Worm (Caenorhabditis elegans): ENCODE data around the gene C05B5.5.

ce11 chrIII:9963447-9963846 is 37.7 kb upstream of the C05B5.5 start:
- TF ChIP-seq F57A8.1 (GFP tag; optimal IDR thresholded peaks at IDR 0.05): no peak
- no peak for TF ChIP-seq ceh-79 (tag; optimal IDR thresholded peaks at IDR 0.05)
- TF ChIP-seq cebp-2 (GFP tag; IDR thresholded peaks at IDR 0.05): no peak
- TF ChIP-seq unc-62 (GFP tag; optimal IDR thresholded peaks at IDR 0.05): no peak
- TF ChIP-seq unc-130 (GFP tag; optimal IDR thresholded peaks at IDR 0.05): no peak
- no peak for TF ChIP-seq repo-1 (tag; optimal IDR thresholded peaks at IDR 0.05)
- no peak for TF ChIP-seq B0261.1 (tag; optimal IDR thresholded peaks at IDR 0.05)
- no peak for TF ChIP-seq hlh-12 (tag; optimal IDR thresholded peaks at IDR 0.05)
- TF ChIP-seq ztf-25 (GFP tag; IDR thresholded peaks at IDR 0.05): no peak
- no peak for TF ChIP-seq snpc-3.4 (tag; optimal IDR thresholded peaks at IDR 0.05)
- no peak for TF ChIP-seq nhr-120 (GFP tag; IDR thresholded peaks at IDR 0.05)
